Worm (Caenorhabditis elegans) whole organism, L1 larva: ENCODE results near the gene T22D1.17.
A peak's percentile ranks its signal among the peaks of the same experiment; 100 is the strongest.

Source experiments
- C16A3.4 ChIP-seq: fragments of 150-350 bp; optimal IDR thresholded peaks from 2 replicates; lab custom pipeline; 2014; ENCODE audit warnings: missing biosample characterization, missing genetic modification characterization
- F16B12.6 ChIP-seq: fragments of 150-350 bp; optimal IDR thresholded peaks from 2 replicates; lab custom pipeline; 2014; ENCODE audit warnings: missing biosample characterization, missing genetic modification characterization
- Y116A8C.19 ChIP-seq: sonication (generic microtip); optimal IDR thresholded peaks from 2 replicates; lab custom pipeline; 2016; ENCODE audit warnings: missing compliant biosample characterization, missing genetic modification characterization, borderline replicate concordance
- aha-1 ChIP-seq: fragments of 150-350 bp; optimal IDR thresholded peaks from 2 replicates; lab custom pipeline; 2014; ENCODE audit warnings: missing biosample characterization, missing genetic modification characterization
- alr-1 ChIP-seq: fragments of 200-800 bp; sonication (Bioruptor generic); optimal IDR thresholded peaks from 2 replicates; lab custom pipeline; 2018; ENCODE audit warnings: borderline replicate concordance, mild to moderate bottlenecking, missing genetic modification characterization, missing compliant biosample characterization
- ama-1 ChIP-seq: fragments of 150-350 bp; optimal IDR thresholded peaks from 2 replicates; lab custom pipeline; 2014
- ceh-63 ChIP-seq: fragments of 200-800 bp; sonication (Bioruptor generic); optimal IDR thresholded peaks from 2 replicates; lab custom pipeline; 2018; ENCODE audit warnings: mild to moderate bottlenecking, missing genetic modification characterization, missing compliant biosample characterization
- ceh-8 ChIP-seq: fragments of 200-800 bp; sonication (Bioruptor generic); optimal IDR thresholded peaks from 2 replicates; lab custom pipeline; 2018; ENCODE audit warnings: mild to moderate bottlenecking, missing genetic modification characterization, moderate library complexity, missing compliant biosample characterization
- ceh-82 ChIP-seq, 3 experiments: fragments of 150-350 bp in 1 of 3; sonication (generic microtip) in 2 of 3; optimal IDR thresholded peaks; 2 replicates each; lab custom pipeline; 2014 to 2017; ENCODE audit warnings: missing biosample characterization in 3 of 3, missing genetic modification characterization in 3 of 3
- ceh-90 ChIP-seq: sonication (generic microtip); optimal IDR thresholded peaks from 2 replicates; lab custom pipeline; 2016; ENCODE audit warnings: missing genetic modification characterization, missing compliant biosample characterization
- ces-1 ChIP-seq: fragments of 150-350 bp; optimal IDR thresholded peaks from 2 replicates; lab custom pipeline; 2014; ENCODE audit warnings: missing biosample characterization, missing genetic modification reagents, missing genetic modification characterization
- efl-1 ChIP-seq, 4 experiments: fragments of 150-350 bp; optimal IDR thresholded peaks in 3 of 4; peaks in 1 of 4; 1 replicate in 1 of 4; 2 replicates in 3 of 4; lab custom pipeline; 2014; ENCODE audit warnings: missing biosample characterization in 2 of 4, missing genetic modification characterization in 2 of 4, missing genetic modification reagents in 2 of 4
- elt-2 ChIP-seq: sonication (generic microtip); optimal IDR thresholded peaks from 2 replicates; lab custom pipeline; 2016; ENCODE audit warnings: missing genetic modification characterization, mild to moderate bottlenecking, inconsistent platforms, missing compliant biosample characterization, missing genetic modification reagents
- elt-3 ChIP-seq, 6 experiments: fragments of 150-350 bp in 1 of 6; sonication (generic microtip); optimal IDR thresholded peaks; 2 replicates each; lab custom pipeline; 2017 to 2018; ENCODE audit warnings: missing biosample characterization in 6 of 6, missing genetic modification characterization in 6 of 6, inconsistent platforms in 1 of 6
- ets-5 ChIP-seq: fragments of 200-800 bp; sonication (Bioruptor generic); IDR thresholded peaks from 2 replicates; pipeline ENCODE4 v1.3.6; 2022; ENCODE audit warnings: missing genetic modification characterization, missing compliant biosample characterization
- fkh-4 ChIP-seq: sonication (generic microtip); optimal IDR thresholded peaks from 2 replicates; lab custom pipeline; 2016; ENCODE audit warnings: missing compliant biosample characterization, missing genetic modification characterization, borderline replicate concordance
- fos-1 ChIP-seq: fragments of 150-350 bp; optimal IDR thresholded peaks from 2 replicates; lab custom pipeline; 2014; ENCODE audit warnings: missing biosample characterization, missing genetic modification characterization
- grh-1 ChIP-seq: fragments of 200-800 bp; sonication (Bioruptor generic); IDR thresholded peaks from 2 replicates; pipeline ENCODE4 v1.3.6; 2022; ENCODE audit warnings: missing genetic modification reagents, missing genetic modification characterization, missing compliant biosample characterization
- hlh-17 ChIP-seq: fragments of 200-800 bp; sonication (Bioruptor generic); optimal IDR thresholded peaks from 2 replicates; lab custom pipeline; 2018; ENCODE audit warnings: missing genetic modification characterization, mild to moderate bottlenecking, missing compliant biosample characterization, moderate library complexity, borderline replicate concordance
- hlh-4 ChIP-seq: sonication (generic microtip); optimal IDR thresholded peaks from 2 replicates; lab custom pipeline; 2016; ENCODE audit warnings: mild to moderate bottlenecking, missing genetic modification characterization, missing compliant biosample characterization
- irx-1 ChIP-seq: sonication (generic microtip); optimal IDR thresholded peaks from 2 replicates; lab custom pipeline; 2016; ENCODE audit warnings: missing genetic modification characterization, missing compliant biosample characterization
- isw-1 ChIP-seq: fragments of 200-800 bp; sonication (Bioruptor generic); IDR thresholded peaks from 2 replicates; pipeline ENCODE4 v1.3.6; 2022; ENCODE audit warnings: missing genetic modification characterization, missing compliant biosample characterization
- jun-1 ChIP-seq: fragments of 150-350 bp; optimal IDR thresholded peaks from 2 replicates; lab custom pipeline; 2014; ENCODE audit warnings: missing biosample characterization, missing genetic modification reagents, missing genetic modification characterization
- lin-14 ChIP-seq: fragments of 200-800 bp; sonication (Bioruptor generic); optimal IDR thresholded peaks from 2 replicates; lab custom pipeline; 2018; ENCODE audit warnings: mild to moderate bottlenecking, missing genetic modification characterization, moderate library complexity, missing compliant biosample characterization
- lin-15B ChIP-seq: fragments of 150-350 bp; sonication (generic microtip); optimal IDR thresholded peaks from 3 replicates; lab custom pipeline; 2014; ENCODE audit warnings: missing biosample characterization, missing genetic modification characterization
- lin-35 ChIP-seq, 2 experiments: fragments of 150-350 bp; optimal IDR thresholded peaks; 2 replicates each; lab custom pipeline; 2014; ENCODE audit warnings: missing biosample characterization in 2 of 2, missing genetic modification characterization in 2 of 2, missing genetic modification reagents in 2 of 2
- lir-3 ChIP-seq: sonication (generic microtip); optimal IDR thresholded peaks from 2 replicates; lab custom pipeline; 2016; ENCODE audit warnings: mild to moderate bottlenecking, missing genetic modification characterization, moderate library complexity, missing compliant biosample characterization; ENCODE audit not compliant: poor library complexity
- lsy-2 ChIP-seq, 2 experiments: fragments of 150-350 bp; optimal IDR thresholded peaks; 2 replicates each; lab custom pipeline; 2014; ENCODE audit warnings: missing biosample characterization in 2 of 2, missing genetic modification characterization in 2 of 2
- nhr-11 ChIP-seq: fragments of 150-350 bp; optimal IDR thresholded peaks from 2 replicates; lab custom pipeline; 2014; ENCODE audit warnings: missing biosample characterization, missing genetic modification characterization
- nhr-237 ChIP-seq: fragments of 150-350 bp; optimal IDR thresholded peaks from 2 replicates; lab custom pipeline; 2014; ENCODE audit warnings: missing biosample characterization, missing genetic modification characterization
- nhr-28 ChIP-seq: fragments of 150-350 bp; optimal IDR thresholded peaks from 2 replicates; lab custom pipeline; 2014; ENCODE audit warnings: missing biosample characterization, missing genetic modification characterization
- nhr-85 ChIP-seq: sonication (generic microtip); peaks from one replicate; lab custom pipeline; 2016; ENCODE audit warnings: missing genetic modification characterization, inconsistent platforms, missing compliant biosample characterization
- pag-3 ChIP-seq: sonication (generic microtip); optimal IDR thresholded peaks from 2 replicates; lab custom pipeline; 2017; ENCODE audit warnings: missing genetic modification characterization, mild to moderate bottlenecking, missing compliant biosample characterization, antibody characterized with exemption, borderline replicate concordance; ENCODE audit not compliant: insufficient read depth
- pqm-1 ChIP-seq: sonication (generic microtip); optimal IDR thresholded peaks from 3 replicates; lab custom pipeline; 2017; ENCODE audit warnings: missing biosample characterization, missing genetic modification characterization
- rnt-1 ChIP-seq: sonication (generic microtip); optimal IDR thresholded peaks from 2 replicates; lab custom pipeline; 2016; ENCODE audit warnings: mild to moderate bottlenecking, missing genetic modification characterization, moderate library complexity, missing compliant biosample characterization
- skn-1 ChIP-seq: fragments of 150-350 bp; optimal IDR thresholded peaks from 2 replicates; lab custom pipeline; 2014; ENCODE audit warnings: missing biosample characterization, missing genetic modification characterization
- snpc-4 ChIP-seq: fragments of 150-350 bp; optimal IDR thresholded peaks from 2 replicates; lab custom pipeline; 2014; ENCODE audit warnings: missing biosample characterization, missing genetic modification characterization
- snu-23 ChIP-seq: sonication (generic microtip); optimal IDR thresholded peaks from 2 replicates; lab custom pipeline; 2016; ENCODE audit warnings: missing genetic modification characterization, missing compliant biosample characterization
- sox-4 ChIP-seq: sonication (generic microtip); optimal IDR thresholded peaks from 2 replicates; lab custom pipeline; 2016; ENCODE audit warnings: missing genetic modification characterization, missing compliant biosample characterization
- sptf-1 ChIP-seq: fragments of 150-350 bp; optimal IDR thresholded peaks from 2 replicates; lab custom pipeline; 2014; ENCODE audit warnings: missing biosample characterization, missing genetic modification characterization
- sup-37 ChIP-seq: fragments of 200-800 bp; sonication (Bioruptor generic); optimal IDR thresholded peaks from 2 replicates; lab custom pipeline; 2018; ENCODE audit warnings: mild to moderate bottlenecking, missing genetic modification characterization, missing compliant biosample characterization
- swsn-7 ChIP-seq: sonication (generic microtip); optimal IDR thresholded peaks from 2 replicates; lab custom pipeline; 2016; ENCODE audit warnings: missing genetic modification characterization, missing compliant biosample characterization
- tlp-1 ChIP-seq: fragments of 150-350 bp; optimal IDR thresholded peaks from 2 replicates; lab custom pipeline; 2014; ENCODE audit warnings: missing biosample characterization, missing genetic modification characterization
- unc-30 ChIP-seq: sonication (generic microtip); optimal IDR thresholded peaks from 2 replicates; lab custom pipeline; 2017; ENCODE audit warnings: missing biosample characterization, missing genetic modification characterization
- unc-62 ChIP-seq: fragments of 150-350 bp; optimal IDR thresholded peaks from 2 replicates; lab custom pipeline; 2014; ENCODE audit warnings: missing biosample characterization, missing genetic modification reagents, missing genetic modification characterization
- unc-86 ChIP-seq: sonication (generic microtip); optimal IDR thresholded peaks from 2 replicates; lab custom pipeline; 2016; ENCODE audit warnings: missing genetic modification characterization, missing compliant biosample characterization
- vab-15 ChIP-seq: sonication (generic microtip); optimal IDR thresholded peaks from 2 replicates; lab custom pipeline; 2017; ENCODE audit warnings: missing genotype, mild to moderate bottlenecking, missing genetic modification characterization, missing compliant biosample characterization
- xbp-1 ChIP-seq: sonication (generic microtip); optimal IDR thresholded peaks from 2 replicates; lab custom pipeline; 2016; ENCODE audit warnings: missing genetic modification characterization, missing compliant biosample characterization
- zag-1 ChIP-seq: fragments of 150-350 bp; optimal IDR thresholded peaks from 2 replicates; lab custom pipeline; 2014; ENCODE audit warnings: missing biosample characterization, missing genetic modification characterization

Gene T22D1.17

ce11 chrIV:6881183-6881582, 24.6 kb upstream of the T22D1.17 start (continued):
- TF ChIP-seq lir-3 (tag; lab: Kevin White, UChicago) = peak; percentile 4
- no peak for TF ChIP-seq fkh-4 (tag; lab: Kevin White, UChicago)
- TF ChIP-seq ces-1 = no peak
- TF ChIP-seq irx-1 = peak; percentile 39
- TF ChIP-seq pag-3 (tag; lab: Kevin White, UChicago) = no peak
- no peak for TF ChIP-seq ets-5 (GFP tag; lab: Robert Waterston, UW)
- no peak for TF ChIP-seq alr-1
- peak; percentile 16 for TF ChIP-seq nhr-11 (tag; lab: Kevin White, UChicago)
- TF ChIP-seq elt-2 (tag; lab: Kevin White, UChicago) = no peak
- TF ChIP-seq tlp-1 (tag; lab: Kevin White, UChicago) = no peak
- TF ChIP-seq aha-1 (tag; lab: Kevin White, UChicago) = no peak
- TF ChIP-seq hlh-4 (tag; lab: Kevin White, UChicago) = no peak
- TF ChIP-seq lin-14 = peak; percentile 96
- TF ChIP-seq nhr-237 (tag; lab: Kevin White, UChicago) = no peak
- no peak for TF ChIP-seq Y116A8C.19
- TF ChIP-seq snpc-4 (tag; lab: Kevin White, UChicago) = no peak
- TF ChIP-seq sptf-1 (tag; lab: Kevin White, UChicago) = no peak
- TF ChIP-seq unc-86 = peak; percentile 52
- TF ChIP-seq C16A3.4 (tag; lab: Kevin White, UChicago) = no peak
- no peak for TF ChIP-seq hlh-17 (GFP tag; lab: Kevin White, UChicago)
- peak; percentile 60 for TF ChIP-seq swsn-7 (tag; lab: Kevin White, UChicago)
- no peak for TF ChIP-seq unc-62 (GFP tag; lab: Kevin White, UChicago)
- TF ChIP-seq sox-4 (tag; lab: Kevin White, UChicago) = peak; percentile 56
- no peak for TF ChIP-seq pqm-1
- peak; percentile 15 for TF ChIP-seq skn-1 (tag; lab: Kevin White, UChicago)
- TF ChIP-seq fos-1 (tag; lab: Kevin White, UChicago) = peak; percentile 14
- no peak for TF ChIP-seq sup-37
- no peak for TF ChIP-seq unc-30
- TF ChIP-seq nhr-28 (tag; lab: Kevin White, UChicago) = no peak
- peak; percentile 71 for TF ChIP-seq snu-23 (GFP tag; lab: Kevin White, UChicago)
- TF ChIP-seq ceh-90 (tag; lab: Kevin White, UChicago) = no peak
- no peak for TF ChIP-seq zag-1 (tag; lab: Kevin White, UChicago)
- TF ChIP-seq, all 84 proteins: peak for 35

ce11 chrIV:6883342-6883741, 22.5 kb upstream of the T22D1.17 start, which contains the start of gene tre-2:
Gene tre-2 (minus strand): TSS chrIV:6883442.
- TF ChIP-seq pqm-1 = no peak
- TF ChIP-seq ets-5 (GFP tag; lab: Robert Waterston, UW) = no peak
- TF ChIP-seq lsy-2 (tag; optimal IDR thresholded peaks at IDR 0.05; lab: Kevin White, UChicago) = no peak
- TF ChIP-seq snpc-4 (tag; lab: Kevin White, UChicago) = no peak
- TF ChIP-seq swsn-7 (tag; lab: Kevin White, UChicago) = no peak
- TF ChIP-seq sox-4 (tag; lab: Kevin White, UChicago) = no peak

ce11 chrIV:6887601-6888099, 18.1 kb upstream of the T22D1.17 start, which contains the start of the genes T05A12.3 and T05A12.4:
Gene T05A12.3 (minus strand): TSS chrIV:6887651.
Gene T05A12.4 (plus strand): TSS chrIV:6887948.
- no peak for TF ChIP-seq F16B12.6 (tag; lab: Kevin White, UChicago)
- peak; percentile 28 for TF ChIP-seq skn-1 (tag; lab: Kevin White, UChicago)
- peak in 2 of 3 experiments; percentile 1 to 34 for TF ChIP-seq ceh-82 (tag; optimal IDR thresholded peaks at IDR 0.05; lab: Kevin White, UChicago)
- no peak for TF ChIP-seq nhr-85 (tag; lab: Kevin White, UChicago)
- peak; percentile 15; the same call in 1 of the 2 replicates for TF ChIP-seq grh-1 (GFP tag; lab: Robert Waterston, UW)
- TF ChIP-seq elt-3 (tag; optimal IDR thresholded peaks at IDR 0.05; lab: Kevin White, UChicago) = no peak
- TF ChIP-seq efl-1 (optimal IDR thresholded peaks at IDR 0.05; lab: Kevin White, UChicago) = peak; percentile 56 to 57
- TF ChIP-seq efl-1 (GFP tag; optimal IDR thresholded peaks at IDR 0.05 in 1 of 2; lab: Kevin White, UChicago) = peak; percentile 32 to 87
- peak; percentile 55 for TF ChIP-seq jun-1 (tag; lab: Kevin White, UChicago)
- TF ChIP-seq aha-1 (tag; lab: Kevin White, UChicago) = no peak
- no peak for TF ChIP-seq lin-15B (tag; lab: Kevin White, UChicago)
- peak; percentile 22 for TF ChIP-seq C16A3.4 (tag; lab: Kevin White, UChicago)
- no peak for TF ChIP-seq snu-23 (GFP tag; lab: Kevin White, UChicago)
- peak; percentile 31 for TF ChIP-seq xbp-1 (tag; lab: Kevin White, UChicago)
- peak; percentile 13 for TF ChIP-seq isw-1 (GFP tag; lab: Robert Waterston, UW)
- TF ChIP-seq swsn-7 (tag; lab: Kevin White, UChicago) = peak; percentile 12
- peak; percentile 76 for TF ChIP-seq rnt-1 (tag; lab: Kevin White, UChicago)
- no peak for TF ChIP-seq vab-15
- TF ChIP-seq ces-1 = no peak
- TF ChIP-seq ceh-8 = no peak
- TF ChIP-seq ceh-63 = no peak
- TF ChIP-seq lin-35 (GFP tag; optimal IDR thresholded peaks at IDR 0.05; lab: Kevin White, UChicago) = peak in 1 of 2 experiments; percentile 41
- TF ChIP-seq ama-1 (lab: Kevin White, UChicago) = no peak
